Worm (Caenorhabditis elegans) whole organism, mixed stage, embryonic: Measurements from ENCODE around the gene srbc-61.

ENCODE experiments used
- cnd-1 ChIP-seq: fragments of 200-800 bp; sonication (Bioruptor generic); optimal IDR thresholded peaks from 2 replicates; lab custom pipeline; 2018; ENCODE audit warnings: mild to moderate bottlenecking, missing genetic modification characterization, missing compliant biosample characterization
- drap-1 ChIP-seq: fragments of 200-800 bp; sonication (Bioruptor generic); optimal IDR thresholded peaks from 3 replicates; lab custom pipeline; 2018; ENCODE audit warnings: mild to moderate bottlenecking, missing genetic modification characterization, missing compliant biosample characterization
- flh-1 ChIP-seq: fragments of 200-800 bp; sonication (Bioruptor generic); optimal IDR thresholded peaks from 2 replicates; lab custom pipeline; 2018; ENCODE audit warnings: mild to moderate bottlenecking, missing genetic modification characterization, moderate library complexity, missing compliant biosample characterization
- lin-32 ChIP-seq: fragments of 200-800 bp; sonication (Bioruptor generic); optimal IDR thresholded peaks from 2 replicates; lab custom pipeline; 2018; ENCODE audit warnings: mild to moderate bottlenecking, missing genetic modification characterization, missing compliant biosample characterization
- lsy-2 ChIP-seq: fragments of 150-350 bp; optimal IDR thresholded peaks from 2 replicates; lab custom pipeline; 2014; ENCODE audit warnings: missing biosample characterization, missing genetic modification characterization
- mep-1 ChIP-seq: fragments of 150-350 bp; optimal IDR thresholded peaks from 2 replicates; lab custom pipeline; 2017; ENCODE audit warnings: missing biosample characterization, missing genetic modification reagents, missing genetic modification characterization, inconsistent platforms
- nhr-237 ChIP-seq: fragments of 150-350 bp; optimal IDR thresholded peaks from 2 replicates; lab custom pipeline; 2014; ENCODE audit warnings: missing biosample characterization, missing genetic modification characterization
- nhr-76 ChIP-seq: sonication (generic microtip); optimal IDR thresholded peaks from 2 replicates; lab custom pipeline; 2017; ENCODE audit warnings: missing biosample characterization, missing genetic modification characterization

The srbc-61 gene

DNA sequence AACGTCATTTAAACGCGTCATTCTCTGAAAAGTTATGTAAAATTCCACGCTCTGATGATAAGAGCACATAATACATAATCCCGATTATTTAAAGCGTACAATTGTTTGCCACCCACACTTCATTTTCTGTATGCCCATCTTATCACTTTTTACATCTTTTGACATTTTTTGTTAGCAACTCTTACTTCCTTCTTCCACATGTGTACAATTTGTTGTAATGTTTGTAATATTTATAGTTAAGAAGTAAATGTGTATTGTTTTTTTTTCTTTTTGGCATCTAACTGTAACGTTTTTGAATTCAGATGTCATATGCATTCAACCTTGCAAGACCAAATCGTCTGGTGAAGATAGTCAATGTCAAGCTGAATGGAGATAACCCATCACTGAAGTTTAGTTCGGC is 44.1 kb downstream of the srbc-61 start, which contains the start of gene fbxa-136:
TSS of gene fbxa-136 (plus strand) at position 301 of the 400 bp plus-strand sequence.
- TF ChIP-seq nhr-76 (no peak), drap-1 (GFP tag; lab: Kevin White, UChicago) (no peak), nhr-237 (tag; lab: Kevin White, UChicago) (no peak), cnd-1 (tag; lab: Kevin White, UChicago) (no peak), mep-1 (tag; lab: Kevin White, UChicago) (no peak), lsy-2 (no peak), flh-1 (no peak), lin-32 (GFP tag; lab: Kevin White, UChicago) (no peak)
